Worm (Caenorhabditis elegans): ENCODE data around the gene F20A1.4.

ce11 chrV:7047512-7047911 is 25.8 kb upstream of the F20A1.4 start, which contains the start of gene F20A1.8:
- TF ChIP-seq sptf-1 (tag; optimal IDR thresholded peaks at IDR 0.05) (no peak), tbx-2 (tag; optimal IDR thresholded peaks at IDR 0.05) (no peak), aly-2 (tag; optimal IDR thresholded peaks at IDR 0.05) (no peak), unc-62 (GFP tag; optimal IDR thresholded peaks at IDR 0.05) (no peak), nhr-47 (tag; optimal IDR thresholded peaks at IDR 0.05) (no peak), snu-23 (GFP tag; optimal IDR thresholded peaks at IDR 0.05) (no peak)

Data from whole organism, L1 larva.